Fruit fly (Drosophila melanogaster) whole organism, embryonic: ENCODE measurements around the gene Ciz1.

Experiments used
- Ada2b ChIP-seq: fragments of 200-800 bp; sonication (Bioruptor generic); IDR thresholded peaks from 2 replicates; pipeline ENCODE4 v1.3.6; 2022; ENCODE audit warnings: missing biosample characterization, missing genetic modification characterization
- Bteb2 ChIP-seq: fragments of 200-800 bp; sonication (Bioruptor generic); optimal IDR thresholded peaks from 2 replicates; lab custom pipeline; 2016; ENCODE audit warnings: missing biosample characterization, missing genetic modification characterization
- CG10209 ChIP-seq: fragments of 200-800 bp; sonication (Bioruptor generic); optimal IDR thresholded peaks from 3 replicates; lab custom pipeline; 2017; ENCODE audit warnings: missing biosample characterization, mild to moderate bottlenecking, missing genetic modification characterization, missing genetic modification reagents
- CG10321 ChIP-seq: fragments of 200-800 bp; sonication (Bioruptor generic); IDR thresholded peaks from 2 replicates; pipeline ENCODE4 v1.3.6; 2022; ENCODE audit warnings: missing biosample characterization, missing genetic modification characterization
- CG10366 ChIP-seq: fragments of 200-800 bp; sonication (Bioruptor generic); IDR thresholded peaks from 2 replicates; pipeline ENCODE4 v1.3.6; 2022; ENCODE audit warnings: missing biosample characterization, missing genetic modification characterization
- CG12391 ChIP-seq: fragments of 200-800 bp; sonication (Bioruptor generic); optimal IDR thresholded peaks from 3 replicates; lab custom pipeline; 2018; ENCODE audit warnings: missing biosample characterization, mild to moderate bottlenecking, missing genetic modification characterization, moderate library complexity
- CG15601 ChIP-seq: fragments of 200-800 bp; sonication (Bioruptor generic); optimal IDR thresholded peaks from 3 replicates; lab custom pipeline; 2019; ENCODE audit warnings: missing biosample characterization, mild to moderate bottlenecking, missing genetic modification characterization, moderate library complexity
- CG17186 ChIP-seq: fragments of 200-800 bp; sonication (Bioruptor generic); optimal IDR thresholded peaks from 3 replicates; lab custom pipeline; 2017; ENCODE audit warnings: missing biosample characterization, missing genetic modification reagents, missing genetic modification characterization
- CG17612 ChIP-seq: fragments of 200-800 bp; sonication (Bioruptor generic); IDR thresholded peaks from 2 replicates; pipeline ENCODE4 v1.3.6; 2022; ENCODE audit warnings: missing biosample characterization, missing genetic modification characterization
- CG1832 ChIP-seq: fragments of 200-800 bp; sonication (Bioruptor generic); optimal IDR thresholded peaks from 2 replicates; lab custom pipeline; 2017; ENCODE audit warnings: missing biosample characterization, mild to moderate bottlenecking, missing genetic modification characterization, inconsistent platforms
- CG2875 ChIP-seq: fragments of 200-800 bp; sonication (Bioruptor generic); optimal IDR thresholded peaks from 2 replicates; lab custom pipeline; 2017; ENCODE audit warnings: missing biosample characterization, mild to moderate bottlenecking, missing genetic modification characterization, missing genetic modification reagents
- CG30403 ChIP-seq: fragments of 200-800 bp; sonication (Bioruptor generic); optimal IDR thresholded peaks from 3 replicates; lab custom pipeline; 2016; ENCODE audit warnings: missing biosample characterization, missing genetic modification characterization
- CG5245 ChIP-seq: fragments of 200-800 bp; sonication (Bioruptor generic); optimal IDR thresholded peaks from 3 replicates; lab custom pipeline; 2016; ENCODE audit warnings: missing biosample characterization, missing genetic modification characterization
- CG6272 ChIP-seq: fragments of 200-800 bp; sonication (Bioruptor generic); IDR thresholded peaks from 2 replicates; pipeline ENCODE4 v1.3.6; 2022; ENCODE audit warnings: missing biosample characterization, missing genetic modification characterization
- CG7357 ChIP-seq: fragments of 200-800 bp; sonication (Bioruptor generic); IDR thresholded peaks from 3 replicates; pipeline ENCODE4 v1.3.6; 2022; ENCODE audit warnings: missing biosample characterization, missing genetic modification characterization
- CG7963 ChIP-seq: fragments of 200-800 bp; sonication (Bioruptor generic); IDR thresholded peaks from 3 replicates; pipeline ENCODE4 v1.3.6; 2022; ENCODE audit warnings: missing biosample characterization, missing genetic modification characterization; ENCODE audit not compliant: partially characterized antibody
- CG9215 ChIP-seq: fragments of 200-800 bp; sonication (Bioruptor generic); IDR thresholded peaks from 2 replicates; pipeline ENCODE4 v1.3.6; 2022; ENCODE audit warnings: missing biosample characterization, missing genetic modification characterization
- CG9817 ChIP-seq: fragments of 200-800 bp; sonication (Bioruptor generic); optimal IDR thresholded peaks from 2 replicates; lab custom pipeline; 2018; ENCODE audit warnings: missing biosample characterization, mild to moderate bottlenecking, missing genetic modification characterization, moderate library complexity
- CHES-1-like ChIP-seq: fragments of 200-800 bp; sonication (Bioruptor generic); optimal IDR thresholded peaks from 2 replicates; lab custom pipeline; 2016; ENCODE audit warnings: missing biosample characterization, missing genetic modification characterization
- Camta ChIP-seq: fragments of 200-800 bp; sonication (Bioruptor generic); optimal IDR thresholded peaks from 2 replicates; lab custom pipeline; 2016; ENCODE audit warnings: missing biosample characterization, missing genetic modification characterization
- Chrac-16 ChIP-seq: fragments of 200-800 bp; sonication (Bioruptor generic); optimal IDR thresholded peaks from 3 replicates; lab custom pipeline; 2016; ENCODE audit warnings: missing biosample characterization, missing genetic modification characterization
- ERR ChIP-seq: fragments of 200-800 bp; sonication (Bioruptor generic); optimal IDR thresholded peaks from 2 replicates; lab custom pipeline; 2016; ENCODE audit warnings: missing biosample characterization, missing genetic modification characterization
- Fer3 ChIP-seq: fragments of 200-800 bp; sonication (Bioruptor generic); optimal IDR thresholded peaks from 2 replicates; lab custom pipeline; 2018; ENCODE audit warnings: missing biosample characterization, mild to moderate bottlenecking, missing genetic modification characterization, moderate library complexity
- GATAe ChIP-seq: fragments of 200-800 bp; sonication (Bioruptor generic); conservative IDR thresholded peaks from 2 replicates; pipeline ENCODE4 v1.3.6; 2022; ENCODE audit warnings: missing biosample characterization, missing genetic modification characterization
- Hr78 ChIP-seq, 2 experiments: fragments of 200-800 bp in 1 of 2; fragments of >200 bp in 1 of 2; sonication (Bioruptor generic) in 1 of 2; optimal IDR thresholded peaks; 2 replicates each; lab custom pipeline; 2017 to 2019; ENCODE audit warnings: missing biosample characterization in 2 of 2, missing genetic modification characterization in 2 of 2, mild to moderate bottlenecking in 1 of 2, moderate library complexity in 1 of 2
- Kr ChIP-seq: fragments of 200-800 bp; sonication (Bioruptor generic); optimal IDR thresholded peaks from 2 replicates; lab custom pipeline; 2017; ENCODE audit warnings: missing biosample characterization, mild to moderate bottlenecking, missing genetic modification characterization
- MESR4 ChIP-seq: fragments of 200-800 bp; sonication (Bioruptor generic); optimal IDR thresholded peaks from 2 replicates; lab custom pipeline; 2018; ENCODE audit warnings: missing biosample characterization, mild to moderate bottlenecking, missing genetic modification characterization, moderate library complexity
- Med ChIP-seq: fragments of 200-800 bp; sonication (Bioruptor generic); peaks from one replicate; lab custom pipeline; 2016; ENCODE audit warnings: missing biosample characterization, missing genetic modification characterization, mild to moderate bottlenecking, inconsistent platforms, moderate library complexity
- Nf-YC ChIP-seq: fragments of 200-800 bp; optimal IDR thresholded peaks from 3 replicates; lab custom pipeline; 2019; ENCODE audit warnings: missing biosample characterization, mild to moderate bottlenecking, missing genetic modification characterization, moderate library complexity
- Opbp ChIP-seq: fragments of 200-800 bp; sonication (Bioruptor generic); IDR thresholded peaks from 3 replicates; pipeline ENCODE4 v1.3.6; 2022; ENCODE audit warnings: missing biosample characterization, missing genetic modification characterization; ENCODE audit not compliant: partially characterized antibody
- PHDP ChIP-seq: fragments of 200-800 bp; sonication (Bioruptor generic); optimal IDR thresholded peaks from 3 replicates; lab custom pipeline; 2018; ENCODE audit warnings: missing biosample characterization, mild to moderate bottlenecking, missing genetic modification characterization, moderate library complexity
- ab ChIP-seq: fragments of 200-800 bp; sonication (Bioruptor generic); optimal IDR thresholded peaks from 2 replicates; lab custom pipeline; 2016; ENCODE audit warnings: missing biosample characterization, missing genetic modification characterization
- caup ChIP-seq: fragments of 200-800 bp; sonication (Bioruptor generic); optimal IDR thresholded peaks from 3 replicates; lab custom pipeline; 2017; ENCODE audit warnings: missing biosample characterization, mild to moderate bottlenecking, missing genetic modification characterization, moderate library complexity; ENCODE audit not compliant: severe bottlenecking
- chif ChIP-seq, 2 experiments: fragments of 200-800 bp; sonication (Bioruptor generic); optimal IDR thresholded peaks; 3 replicates each; lab custom pipeline; 2016; ENCODE audit warnings: missing biosample characterization in 2 of 2, missing genetic modification characterization in 2 of 2
- crc ChIP-seq: fragments of 200-800 bp; sonication (Bioruptor generic); optimal IDR thresholded peaks from 2 replicates; lab custom pipeline; 2016; ENCODE audit warnings: missing biosample characterization, missing genetic modification characterization
- croc ChIP-seq: fragments of 200-800 bp; sonication (Bioruptor generic); conservative IDR thresholded peaks from 3 replicates; pipeline ENCODE4 v1.3.6; 2022; ENCODE audit warnings: missing biosample characterization, missing genetic modification characterization
- en ChIP-seq: fragments of 200-800 bp; sonication (Bioruptor generic); optimal IDR thresholded peaks from 2 replicates; lab custom pipeline; 2016; ENCODE audit warnings: missing biosample characterization, missing genetic modification characterization
- ftz-f1 ChIP-seq: fragments of 200-800 bp; sonication (Bioruptor generic); optimal IDR thresholded peaks from 2 replicates; lab custom pipeline; 2016; ENCODE audit warnings: missing biosample characterization, missing genetic modification characterization
- gfzf ChIP-seq: fragments of 200-800 bp; sonication (Bioruptor generic); optimal IDR thresholded peaks from 2 replicates; lab custom pipeline; 2016; ENCODE audit warnings: missing biosample characterization, mild to moderate bottlenecking, missing genetic modification characterization, moderate library complexity
- gsb ChIP-seq: fragments of 200-800 bp; sonication (Bioruptor generic); IDR thresholded peaks from 2 replicates; pipeline ENCODE4 v1.3.6; 2022; ENCODE audit warnings: missing biosample characterization, missing genetic modification characterization
- jing ChIP-seq: fragments of 200-800 bp; sonication (Bioruptor generic); optimal IDR thresholded peaks from 2 replicates; lab custom pipeline; 2018; ENCODE audit warnings: missing biosample characterization, mild to moderate bottlenecking, missing genetic modification characterization
- klu ChIP-seq: fragments of 200-800 bp; sonication (Bioruptor generic); IDR thresholded peaks from 2 replicates; pipeline ENCODE4 v1.3.6; 2022; ENCODE audit warnings: missing biosample characterization, missing genetic modification characterization
- nerfin-2 ChIP-seq: fragments of 200-800 bp; sonication (Bioruptor generic); IDR thresholded peaks from 2 replicates; pipeline ENCODE4 v1.3.6; 2022; ENCODE audit warnings: missing biosample characterization, missing genetic modification characterization; ENCODE audit not compliant: partially characterized antibody
- pb ChIP-seq: fragments of 200-800 bp; sonication (Bioruptor generic); optimal IDR thresholded peaks from 3 replicates; lab custom pipeline; 2016; ENCODE audit warnings: missing biosample characterization, missing genetic modification characterization
- pfk ChIP-seq: fragments of 200-800 bp; sonication (Bioruptor generic); optimal IDR thresholded peaks from 2 replicates; lab custom pipeline; 2018; ENCODE audit warnings: missing biosample characterization, mild to moderate bottlenecking, missing genetic modification characterization, moderate library complexity
- pzg ChIP-seq: fragments of 200-800 bp; sonication (Bioruptor generic); optimal IDR thresholded peaks from 3 replicates; lab custom pipeline; 2018; ENCODE audit warnings: missing biosample characterization, mild to moderate bottlenecking, missing genetic modification characterization, moderate library complexity
- repo ChIP-seq: fragments of 200-800 bp; sonication (Bioruptor generic); optimal IDR thresholded peaks from 2 replicates; lab custom pipeline; 2016; ENCODE audit warnings: missing biosample characterization, missing genetic modification characterization
- row ChIP-seq: fragments of 200-800 bp; sonication (Bioruptor generic); IDR thresholded peaks from 3 replicates; pipeline ENCODE4 v1.3.6; 2022; ENCODE audit warnings: missing biosample characterization, missing genetic modification characterization
- slbo ChIP-seq: fragments of 200-800 bp; sonication (Bioruptor generic); IDR thresholded peaks from 2 replicates; pipeline ENCODE4 v1.3.6; 2022; ENCODE audit warnings: missing biosample characterization, missing genetic modification characterization
- wdn ChIP-seq: fragments of 200-800 bp; sonication (Bioruptor generic); IDR thresholded peaks from 2 replicates; pipeline ENCODE4 v1.3.6; 2022; ENCODE audit warnings: missing biosample characterization, missing genetic modification characterization
- zen2 ChIP-seq: fragments of 200-800 bp; sonication (Bioruptor generic); IDR thresholded peaks from 3 replicates; pipeline ENCODE4 v1.3.6; 2022; ENCODE audit warnings: missing biosample characterization, missing genetic modification characterization; ENCODE audit not compliant: partially characterized antibody

Ciz1 gene

dm6 chr3L:9898355-9898754, 33.9 kb downstream of the Ciz1 start, which contains the start of the genes CG6707 and CG46387 (continued):
- no peak for TF ChIP-seq ftz-f1 (GFP tag; lab: Kevin White, UChicago)
- no peak for TF ChIP-seq CG6272
- peak; percentile 91 for TF ChIP-seq pzg
- TF ChIP-seq pb (GFP tag; lab: Kevin White, UChicago): no peak
- TF ChIP-seq CHES-1-like (GFP tag; lab: Kevin White, UChicago): no peak
- TF ChIP-seq crc: no peak
- no peak for TF ChIP-seq CG9215
- no peak for TF ChIP-seq chif (GFP tag; optimal IDR thresholded peaks at IDR 0.05; lab: Kevin White, UChicago)
- no peak for TF ChIP-seq wdn (GFP tag; lab: Robert Waterston, UW)
- TF ChIP-seq Opbp (GFP tag; lab: Robert Waterston, UW): peak; percentile 63; the same call in 2 of the 3 replicates
- TF ChIP-seq CG17186 (GFP tag; lab: Kevin White, UChicago): peak; percentile 24
- TF ChIP-seq gsb: no peak
- TF ChIP-seq Bteb2 (GFP tag; lab: Kevin White, UChicago): no peak
- no peak for TF ChIP-seq Nf-YC (tag; lab: Kevin White, UChicago)
- TF ChIP-seq gfzf (GFP tag; lab: Kevin White, UChicago): peak; percentile 68
- no peak for TF ChIP-seq ERR (GFP tag; lab: Kevin White, UChicago)
- TF ChIP-seq Med (GFP tag; lab: Kevin White, UChicago): peak; percentile 81
- TF ChIP-seq caup: no peak
- TF ChIP-seq CG12391 (tag; lab: Kevin White, UChicago): no peak
- no peak for TF ChIP-seq ab (GFP tag; lab: Kevin White, UChicago)
- peak; percentile 85 for TF ChIP-seq MESR4
- no peak for TF ChIP-seq Fer3 (tag; lab: Kevin White, UChicago)
- TF ChIP-seq CG10209 (GFP tag; lab: Kevin White, UChicago): no peak
- TF ChIP-seq Kr (GFP tag; lab: Kevin White, UChicago): no peak
- no peak for TF ChIP-seq CG7357 (GFP tag; lab: Robert Waterston, UW)
- no peak for TF ChIP-seq en (GFP tag; lab: Kevin White, UChicago)
- TF ChIP-seq CG1832 (GFP tag; lab: Kevin White, UChicago): no peak
- TF ChIP-seq Chrac-16 (GFP tag; lab: Kevin White, UChicago): no peak
- TF ChIP-seq CG30403 (GFP tag; lab: Kevin White, UChicago): no peak
- no peak for TF ChIP-seq jing (GFP tag; lab: Kevin White, UChicago)
- peak; percentile 79 for TF ChIP-seq CG15601 (tag; lab: Kevin White, UChicago)
- no peak for TF ChIP-seq CG2875 (GFP tag; lab: Kevin White, UChicago)
- TF ChIP-seq CG17612 (GFP tag; lab: Robert Waterston, UW): no peak
- no peak for TF ChIP-seq zen2 (GFP tag; lab: Robert Waterston, UW)
- TF ChIP-seq CG10321 (GFP tag; lab: Robert Waterston, UW): no peak
- no peak for TF ChIP-seq GATAe (GFP tag; lab: Robert Waterston, UW)
- peak; percentile 71 for TF ChIP-seq row (GFP tag; lab: Robert Waterston, UW)
- TF ChIP-seq pfk (GFP tag; lab: Kevin White, UChicago): no peak
- TF ChIP-seq CG10366: no peak
- TF ChIP-seq slbo (GFP tag; lab: Robert Waterston, UW): peak; percentile 61
- no peak for TF ChIP-seq Camta (GFP tag; lab: Kevin White, UChicago)
- TF ChIP-seq CG5245 (GFP tag; lab: Kevin White, UChicago): no peak
- TF ChIP-seq Hr78 (GFP tag; optimal IDR thresholded peaks at IDR 0.05; lab: Kevin White, UChicago): no peak
- TF ChIP-seq klu (GFP tag; lab: Robert Waterston, UW): no peak
- TF ChIP-seq croc: no peak
- no peak for TF ChIP-seq repo (GFP tag; lab: Kevin White, UChicago)
- no peak for TF ChIP-seq CG7963 (GFP tag; lab: Robert Waterston, UW)
- TF ChIP-seq CG9817 (tag; lab: Kevin White, UChicago): peak; percentile 4
- TF ChIP-seq nerfin-2 (GFP tag; lab: Robert Waterston, UW): no peak
- no peak for TF ChIP-seq PHDP (tag; lab: Kevin White, UChicago)
- no peak for TF ChIP-seq Ada2b (GFP tag; lab: Robert Waterston, UW)
